Worm (Caenorhabditis elegans) whole organism, early embryonic: ENCODE results near the gene R03H10.1.
"Not testable (repeated sequence)": the region's sequence is repeated elsewhere in the genome, so short reads cannot be mapped to it uniquely, and the experiment has no call there.

ENCODE experiments used
- B0310.2 ChIP-seq: sonication (generic microtip); optimal IDR thresholded peaks from 2 replicates; lab custom pipeline; 2016; ENCODE audit warnings: mild to moderate bottlenecking, missing genetic modification characterization, missing compliant biosample characterization
- F13C5.2 ChIP-seq: sonication (generic microtip); optimal IDR thresholded peaks from 2 replicates; lab custom pipeline; 2017; ENCODE audit warnings: mild to moderate bottlenecking, missing genetic modification characterization, inconsistent platforms, missing compliant biosample characterization
- aly-1 ChIP-seq: sonication (generic microtip); optimal IDR thresholded peaks from 2 replicates; lab custom pipeline; 2016; ENCODE audit warnings: missing genetic modification characterization, missing compliant biosample characterization
- ama-1 ChIP-seq: fragments of 150-350 bp; optimal IDR thresholded peaks from 2 replicates; lab custom pipeline; 2014
- ceh-13 ChIP-seq: fragments of 200-800 bp; sonication (Bioruptor generic); optimal IDR thresholded peaks from 2 replicates; lab custom pipeline; 2018; ENCODE audit warnings: mild to moderate bottlenecking, missing genetic modification characterization, missing compliant biosample characterization
- ceh-36 ChIP-seq: sonication (generic microtip); optimal IDR thresholded peaks from 2 replicates; lab custom pipeline; 2016; ENCODE audit warnings: missing genetic modification characterization, inconsistent platforms, missing compliant biosample characterization
- ets-7 ChIP-seq: sonication (generic microtip); optimal IDR thresholded peaks from 2 replicates; lab custom pipeline; 2016; ENCODE audit warnings: missing genotype, missing genetic modification characterization, missing compliant biosample characterization
- flt-1 ChIP-seq: fragments of 200-800 bp; sonication (Bioruptor generic); IDR thresholded peaks from 2 replicates; pipeline ENCODE4 v1.3.6; 2022; ENCODE audit warnings: missing genetic modification characterization, missing compliant biosample characterization
- hmbx-1 ChIP-seq: sonication (generic microtip); optimal IDR thresholded peaks from 2 replicates; lab custom pipeline; 2016; ENCODE audit warnings: mild to moderate bottlenecking, missing genetic modification characterization, missing compliant biosample characterization
- hmg-4 ChIP-seq: fragments of 200-800 bp; sonication (Bioruptor generic); optimal IDR thresholded peaks from 2 replicates; lab custom pipeline; 2018; ENCODE audit warnings: mild to moderate bottlenecking, missing genetic modification characterization, missing compliant biosample characterization
- hnd-1 ChIP-seq: sonication (generic microtip); optimal IDR thresholded peaks from 2 replicates; lab custom pipeline; 2016; ENCODE audit warnings: missing genetic modification characterization, missing compliant biosample characterization
- pes-1 ChIP-seq: fragments of 200-800 bp; sonication (Bioruptor generic); IDR thresholded peaks from 2 replicates; pipeline ENCODE4 v1.3.6; 2022; ENCODE audit warnings: missing genetic modification reagents, missing genetic modification characterization, missing compliant biosample characterization
- scrt-1 ChIP-seq: fragments of 200-800 bp; sonication (Bioruptor generic); IDR thresholded peaks from 2 replicates; pipeline ENCODE4 v1.3.6; 2022; ENCODE audit warnings: missing genetic modification characterization, missing compliant biosample characterization
- sea-1 ChIP-seq: fragments of 200-800 bp; sonication (Bioruptor generic); conservative IDR thresholded peaks from 2 replicates; pipeline ENCODE4 v1.3.6; 2022; ENCODE audit warnings: missing genetic modification characterization, missing compliant biosample characterization
- tbx-11 ChIP-seq: fragments of 200-800 bp; sonication (Bioruptor generic); IDR thresholded peaks from 2 replicates; pipeline ENCODE4 v1.3.6; 2022; ENCODE audit warnings: missing genetic modification characterization, missing compliant biosample characterization
- tbx-37 ChIP-seq: fragments of 200-800 bp; sonication (Bioruptor generic); conservative IDR thresholded peaks from 2 replicates; pipeline ENCODE4 v1.3.6; 2022; ENCODE audit warnings: missing genetic modification reagents, missing genetic modification characterization, missing compliant biosample characterization
- tra-4 ChIP-seq: sonication (generic microtip); optimal IDR thresholded peaks from 2 replicates; lab custom pipeline; 2017; ENCODE audit warnings: missing genetic modification characterization, missing compliant biosample characterization

The R03H10.1 gene

DNA sequence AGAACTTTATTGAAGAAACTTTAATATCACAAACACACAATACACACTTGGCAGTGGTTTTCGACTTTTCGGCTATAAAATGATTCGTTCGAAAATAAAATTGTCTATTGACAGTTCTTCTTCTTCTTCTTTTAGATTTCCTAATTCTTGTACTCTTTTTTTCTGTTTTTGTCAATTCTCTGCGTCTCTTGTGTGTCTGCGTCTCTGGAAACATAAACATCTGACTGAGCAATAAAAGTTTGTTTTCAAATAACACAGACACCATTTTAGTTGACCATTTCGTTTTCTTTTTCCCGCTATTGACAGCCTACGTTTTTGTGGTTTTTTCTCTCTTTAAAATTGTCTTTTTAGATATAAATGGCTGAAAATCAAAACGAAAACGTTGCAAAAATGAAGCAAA lies at the start of gene R03H10.1:
R03H10.1 (plus strand) TSS at position 352 of the 400 bp plus-strand sequence.
- TF ChIP-seq aly-1 (tag; lab: Kevin White, UChicago), result no peak
- no peak for TF ChIP-seq B0310.2 (tag; lab: Kevin White, UChicago)
- TF ChIP-seq ceh-36 (tag; lab: Kevin White, UChicago), result no peak
- TF ChIP-seq pes-1 (GFP tag; lab: Robert Waterston, UW), result no peak
- no peak for TF ChIP-seq ceh-13 (GFP tag; lab: Kevin White, UChicago)
- TF ChIP-seq hnd-1, result no peak
- TF ChIP-seq tra-4 (tag; lab: Kevin White, UChicago), result no peak
- TF ChIP-seq flt-1 (GFP tag; lab: Robert Waterston, UW), result no peak
- no peak for TF ChIP-seq hmg-4 (GFP tag; lab: Kevin White, UChicago)
- no peak for TF ChIP-seq scrt-1
- TF ChIP-seq tbx-11 (GFP tag; lab: Robert Waterston, UW), result no peak
- no peak for TF ChIP-seq ets-7
- TF ChIP-seq tbx-37 (GFP tag; lab: Robert Waterston, UW), result no peak
- TF ChIP-seq sea-1 (GFP tag; lab: Robert Waterston, UW), result no peak
- no peak for TF ChIP-seq ama-1 (lab: Kevin White, UChicago)
- no peak for TF ChIP-seq F13C5.2 (tag; lab: Kevin White, UChicago)

DNA sequence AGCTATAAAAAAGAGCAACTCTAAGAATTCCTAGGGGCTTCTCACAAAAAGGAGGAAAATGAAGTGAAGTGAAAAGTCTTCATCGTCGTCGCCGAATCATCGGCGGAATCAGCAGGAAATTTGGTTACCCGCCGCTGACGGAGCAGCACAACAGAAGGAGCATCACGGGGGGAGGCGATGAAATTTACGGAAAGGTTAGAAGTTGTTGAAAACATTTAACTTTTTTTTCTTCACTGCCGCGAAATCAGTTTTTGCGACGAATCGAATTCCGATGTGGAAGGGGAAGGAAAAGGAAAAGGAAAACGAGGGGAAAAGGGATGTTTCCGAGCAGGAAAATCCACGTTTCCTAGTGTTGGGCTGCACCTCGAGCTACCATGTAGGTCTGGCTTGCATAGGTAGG lies 46.7 kb upstream of the R03H10.1 start:
- TF ChIP-seq hnd-1, result no peak
- no peak for TF ChIP-seq hmg-4 (GFP tag; lab: Kevin White, UChicago)
- TF ChIP-seq F13C5.2 (tag; lab: Kevin White, UChicago), result no peak
- no peak for TF ChIP-seq tra-4 (tag; lab: Kevin White, UChicago)
- no peak for TF ChIP-seq hmbx-1
- no peak for TF ChIP-seq scrt-1
- no peak for TF ChIP-seq ceh-36 (tag; lab: Kevin White, UChicago)
- TF ChIP-seq B0310.2 (tag; lab: Kevin White, UChicago), result no peak
- no peak for TF ChIP-seq ama-1 (lab: Kevin White, UChicago)
- no peak for TF ChIP-seq tbx-11 (GFP tag; lab: Robert Waterston, UW)

- TF ChIP-seq ama-1 (lab: Kevin White, UChicago) (no peak), hmbx-1 (no peak), ceh-13 (GFP tag; lab: Kevin White, UChicago) (no peak), ets-7 (no peak), tra-4 (tag; lab: Kevin White, UChicago) (no peak)
Measured at ce11 chrII:4134688-4135087, 45.4 kb upstream of the R03H10.1 start.

ce11 chrII:4135259-4135658 lies 44.8 kb upstream of the R03H10.1 start, which contains the start of gene ast-1:
Gene ast-1 (minus strand): TSS chrII:4135359.
- not testable (repeated sequence) for TF ChIP-seq ceh-13 (GFP tag; lab: Kevin White, UChicago); ets-7; flt-1 (GFP tag; lab: Robert Waterston, UW)

DNA sequence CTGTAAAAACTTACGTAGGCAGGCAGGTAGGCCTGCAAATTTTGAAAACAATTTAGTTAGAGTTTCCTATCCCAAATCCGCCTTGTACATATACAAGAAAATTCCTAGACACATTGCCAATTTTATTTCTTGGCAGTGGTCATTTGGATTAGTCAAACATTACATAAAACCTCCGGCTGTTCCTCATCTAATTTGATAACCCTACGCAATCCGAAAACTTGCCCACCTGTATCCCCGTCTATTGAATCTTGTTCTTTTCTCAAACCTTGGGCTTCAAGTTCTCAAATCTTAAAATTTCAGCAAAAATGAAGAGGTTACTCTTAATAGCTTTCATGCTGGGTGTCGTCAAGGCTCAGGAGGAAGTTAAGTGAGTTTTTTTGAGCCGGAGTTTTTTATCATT lies 34.0 kb upstream of the R03H10.1 start, which contains the start of gene F56D3.1:
F56D3.1 (plus strand) TSS at position 301 of the 400 bp plus-strand sequence.
- no peak for TF ChIP-seq pes-1 (GFP tag; lab: Robert Waterston, UW)
- no peak for TF ChIP-seq ceh-36 (tag; lab: Kevin White, UChicago)
- no peak for TF ChIP-seq tbx-37 (GFP tag; lab: Robert Waterston, UW)
- no peak for TF ChIP-seq tra-4 (tag; lab: Kevin White, UChicago)
- TF ChIP-seq flt-1 (GFP tag; lab: Robert Waterston, UW), result no peak
- TF ChIP-seq hmbx-1, result no peak
- no peak for TF ChIP-seq hnd-1
- no peak for TF ChIP-seq sea-1 (GFP tag; lab: Robert Waterston, UW)
- TF ChIP-seq ets-7, result no peak
- TF ChIP-seq tbx-11 (GFP tag; lab: Robert Waterston, UW), result no peak

ce11 chrII:4150211-4150610 lies 29.8 kb upstream of the R03H10.1 start:
- TF ChIP-seq ceh-13 (GFP tag; lab: Kevin White, UChicago) (no peak), scrt-1 (no peak), hmg-4 (GFP tag; lab: Kevin White, UChicago) (no peak), flt-1 (GFP tag; lab: Robert Waterston, UW) (no peak), pes-1 (GFP tag; lab: Robert Waterston, UW) (no peak), ama-1 (lab: Kevin White, UChicago) (no peak), hnd-1 (no peak)

ce11 chrII:4151499-4152132 lies 28.4 kb upstream of the R03H10.1 start:
- TF ChIP-seq pes-1 (GFP tag; lab: Robert Waterston, UW) (no peak), ceh-36 (tag; lab: Kevin White, UChicago) (no peak), flt-1 (GFP tag; lab: Robert Waterston, UW) (no peak), tbx-37 (GFP tag; lab: Robert Waterston, UW) (no peak), hmg-4 (GFP tag; lab: Kevin White, UChicago) (peak; percentile 4)

- no peak for TF ChIP-seq sea-1 (GFP tag; lab: Robert Waterston, UW)
- TF ChIP-seq ets-7, result no peak
- TF ChIP-seq tbx-37 (GFP tag; lab: Robert Waterston, UW), result no peak
- no peak for TF ChIP-seq aly-1 (tag; lab: Kevin White, UChicago)
- TF ChIP-seq B0310.2 (tag; lab: Kevin White, UChicago), result no peak
- no peak for TF ChIP-seq flt-1 (GFP tag; lab: Robert Waterston, UW)
- TF ChIP-seq ceh-36 (tag; lab: Kevin White, UChicago), result no peak
- no peak for TF ChIP-seq tbx-11 (GFP tag; lab: Robert Waterston, UW)
- TF ChIP-seq F13C5.2 (tag; lab: Kevin White, UChicago), result no peak
- TF ChIP-seq pes-1 (GFP tag; lab: Robert Waterston, UW), result no peak
- TF ChIP-seq ama-1 (lab: Kevin White, UChicago), result no peak
- no peak for TF ChIP-seq ceh-13 (GFP tag; lab: Kevin White, UChicago)
- no peak for TF ChIP-seq hnd-1
- TF ChIP-seq hmg-4 (GFP tag; lab: Kevin White, UChicago), result no peak
- TF ChIP-seq tra-4 (tag; lab: Kevin White, UChicago), result no peak
- TF ChIP-seq scrt-1, result no peak
- no peak for TF ChIP-seq hmbx-1
Measured at ce11 chrII:4152864-4153263, 27.2 kb upstream of the R03H10.1 start.
